Fruit fly (Drosophila melanogaster) whole organism, embryonic: ENCODE data around the gene CG17572.
A peak's percentile ranks its signal among the peaks of the same experiment; 100 is the strongest.

Source experiments
- Awh ChIP-seq: fragments of 200-800 bp; sonication (Bioruptor generic); IDR thresholded peaks from 2 replicates; pipeline ENCODE4, ENCODE4 v1.3.6; 2022; ENCODE audit warnings: missing biosample characterization, missing genetic modification characterization
- CG10274 ChIP-seq: fragments of 200-800 bp; sonication (Bioruptor generic); optimal IDR thresholded peaks from 3 replicates; lab custom pipeline; 2017; ENCODE audit warnings: missing biosample characterization, mild to moderate bottlenecking, missing genetic modification characterization
- CG13624 ChIP-seq: fragments of 200-800 bp; sonication (Bioruptor generic); optimal IDR thresholded peaks from 2 replicates; lab custom pipeline; 2016; ENCODE audit warnings: missing biosample characterization, missing genetic modification characterization
- CG15011 ChIP-seq: fragments of 200-800 bp; sonication (Bioruptor generic); optimal IDR thresholded peaks from 3 replicates; lab custom pipeline; 2018; ENCODE audit warnings: missing biosample characterization, mild to moderate bottlenecking, missing genetic modification characterization
- CG1602 ChIP-seq: fragments of 200-800 bp; sonication (Bioruptor generic); optimal IDR thresholded peaks from 3 replicates; lab custom pipeline; 2016; ENCODE audit warnings: missing biosample characterization, missing genetic modification characterization
- CG2120 ChIP-seq: fragments of 200-800 bp; sonication (Bioruptor generic); optimal IDR thresholded peaks from 3 replicates; lab custom pipeline; 2016; ENCODE audit warnings: missing biosample characterization, missing genetic modification characterization
- CG2202 ChIP-seq: fragments of 200-800 bp; sonication (Bioruptor generic); optimal IDR thresholded peaks from 2 replicates; lab custom pipeline; 2018; ENCODE audit warnings: missing biosample characterization, mild to moderate bottlenecking, missing genetic modification characterization
- CG30020 ChIP-seq: fragments of 200-800 bp; optimal IDR thresholded peaks from 2 replicates; lab custom pipeline; 2019; ENCODE audit warnings: missing biosample characterization, mild to moderate bottlenecking, missing genetic modification characterization, moderate library complexity
- CG3726 ChIP-seq: fragments of 200-800 bp; sonication (Bioruptor generic); IDR thresholded peaks from 3 replicates; pipeline ENCODE4, ENCODE4 v1.3.6; 2022; ENCODE audit warnings: missing biosample characterization, missing genetic modification characterization
- CG3847 ChIP-seq: fragments of 200-800 bp; sonication (Bioruptor generic); IDR thresholded peaks from 2 replicates; pipeline ENCODE4 v1.3.6; 2022; ENCODE audit warnings: missing biosample characterization, missing genetic modification characterization
- CG42726 ChIP-seq: fragments of 200-800 bp; sonication (Bioruptor generic); IDR thresholded peaks from 2 replicates; pipeline ENCODE4 v1.3.6; 2022; ENCODE audit warnings: missing biosample characterization, missing genetic modification characterization; ENCODE audit not compliant: partially characterized antibody
- CG5180 ChIP-seq: fragments of 200-800 bp; sonication (Bioruptor generic); optimal IDR thresholded peaks from 3 replicates; lab custom pipeline; 2017; ENCODE audit warnings: missing biosample characterization, missing genetic modification characterization, mild to moderate bottlenecking, moderate library complexity, missing genetic modification reagents
- CG7357 ChIP-seq: fragments of 200-800 bp; sonication (Bioruptor generic); IDR thresholded peaks from 3 replicates; pipeline ENCODE4 v1.3.6; 2022; ENCODE audit warnings: missing biosample characterization, missing genetic modification characterization
- CG9817 ChIP-seq: fragments of 200-800 bp; sonication (Bioruptor generic); optimal IDR thresholded peaks from 2 replicates; lab custom pipeline; 2018; ENCODE audit warnings: missing biosample characterization, mild to moderate bottlenecking, missing genetic modification characterization, moderate library complexity
- CTCF ChIP-seq: fragments of 200-800 bp; sonication (Bioruptor generic); optimal IDR thresholded peaks from 2 replicates; lab custom pipeline; 2017; ENCODE audit warnings: missing biosample characterization, mild to moderate bottlenecking, missing genetic modification characterization, moderate library complexity
- D ChIP-seq, 2 experiments: fragments of 200-800 bp in 1 of 2; fragments of >200 bp in 1 of 2; sonication (Bioruptor generic) in 1 of 2; optimal IDR thresholded peaks; 2 replicates in 1 of 2; 3 replicates in 1 of 2; lab custom pipeline; 2017; ENCODE audit warnings: mild to moderate bottlenecking in 1 of 2, missing biosample characterization in 1 of 2, missing genetic modification characterization in 1 of 2, missing genetic modification reagents in 1 of 2
- Dek ChIP-seq: fragments of 200-800 bp; sonication (Bioruptor generic); optimal IDR thresholded peaks from 3 replicates; lab custom pipeline; 2019; ENCODE audit warnings: missing biosample characterization, mild to moderate bottlenecking, missing genetic modification characterization, moderate library complexity
- Dll ChIP-seq: fragments of 200-800 bp; sonication (Bioruptor generic); IDR thresholded peaks from 4 replicates; pipeline ENCODE4 v1.3.6; 2022; ENCODE audit warnings: missing biosample characterization, missing genetic modification characterization; ENCODE audit not compliant: partially characterized antibody
- Drgx ChIP-seq: fragments of 200-800 bp; sonication (Bioruptor generic); IDR thresholded peaks from 2 replicates; pipeline ENCODE4 v1.3.6; 2022; ENCODE audit warnings: missing biosample characterization, missing genetic modification characterization
- Hr51 ChIP-seq, 2 experiments: fragments of 200-800 bp; sonication (Bioruptor generic); optimal IDR thresholded peaks; 2 replicates in 1 of 2; 3 replicates in 1 of 2; lab custom pipeline; 2016 to 2018; ENCODE audit warnings: missing biosample characterization in 2 of 2, missing genetic modification characterization in 2 of 2, mild to moderate bottlenecking in 1 of 2, moderate library complexity in 1 of 2
- Hr78 ChIP-seq, 2 experiments: fragments of 200-800 bp in 1 of 2; fragments of >200 bp in 1 of 2; sonication (Bioruptor generic) in 1 of 2; optimal IDR thresholded peaks; 2 replicates each; lab custom pipeline; 2017 to 2019; ENCODE audit warnings: missing biosample characterization in 2 of 2, missing genetic modification characterization in 2 of 2, mild to moderate bottlenecking in 1 of 2, moderate library complexity in 1 of 2
- Hsf ChIP-seq: fragments of 200-800 bp; sonication (Bioruptor generic); optimal IDR thresholded peaks from 3 replicates; lab custom pipeline; 2016; ENCODE audit warnings: missing biosample characterization, missing genetic modification characterization
- Lhr ChIP-seq: fragments of 200-800 bp; sonication (Bioruptor generic); optimal IDR thresholded peaks from 3 replicates; lab custom pipeline; 2017; ENCODE audit warnings: mild to moderate bottlenecking, missing biosample characterization, missing genetic modification reagents, missing genetic modification characterization
- Sox102F ChIP-seq: fragments of 200-800 bp; sonication (Bioruptor generic); optimal IDR thresholded peaks from 2 replicates; lab custom pipeline; 2018; ENCODE audit warnings: missing biosample characterization, mild to moderate bottlenecking, missing genetic modification characterization, moderate library complexity
- ase ChIP-seq: fragments of 200-800 bp; sonication (Bioruptor generic); IDR thresholded peaks from 3 replicates; pipeline ENCODE4 v1.3.6; 2022; ENCODE audit warnings: missing biosample characterization, missing genetic modification characterization
- bab2 ChIP-seq: fragments of 200-800 bp; sonication (Bioruptor generic); optimal IDR thresholded peaks from 2 replicates; lab custom pipeline; 2016; ENCODE audit warnings: missing biosample characterization, missing genetic modification characterization
- bowl ChIP-seq: fragments of 200-800 bp; sonication (Bioruptor generic); IDR thresholded peaks from 2 replicates; pipeline ENCODE4 v1.3.6; 2022; ENCODE audit warnings: missing biosample characterization, missing genetic modification characterization
- cad ChIP-seq: fragments of >200 bp; optimal IDR thresholded peaks from 2 replicates; lab custom pipeline; 2017; ENCODE audit warnings: missing biosample characterization, missing genetic modification characterization
- ci ChIP-seq: fragments of 200-800 bp; sonication (Bioruptor generic); IDR thresholded peaks from 3 replicates; pipeline ENCODE4 v1.3.6; 2022; ENCODE audit warnings: missing biosample characterization, missing genetic modification characterization
- crp ChIP-seq, 2 experiments: fragments of 200-800 bp; sonication (Bioruptor generic); optimal IDR thresholded peaks; 2 replicates in 1 of 2; 3 replicates in 1 of 2; lab custom pipeline; 2017; ENCODE audit warnings: missing biosample characterization in 2 of 2, missing genetic modification characterization in 2 of 2, mild to moderate bottlenecking in 1 of 2, moderate library complexity in 1 of 2
- dan ChIP-seq: fragments of 200-800 bp; sonication (Bioruptor generic); IDR thresholded peaks from 2 replicates; pipeline ENCODE4 v1.3.6; 2022; ENCODE audit warnings: missing biosample characterization, missing genetic modification characterization
- ewg ChIP-seq: fragments of 200-800 bp; sonication (Bioruptor generic); optimal IDR thresholded peaks from 3 replicates; lab custom pipeline; 2017; ENCODE audit warnings: mild to moderate bottlenecking, missing biosample characterization, missing genetic modification reagents, missing genetic modification characterization
- gcm ChIP-seq: fragments of 200-800 bp; sonication (Bioruptor generic); optimal IDR thresholded peaks from 2 replicates; lab custom pipeline; 2019; ENCODE audit warnings: missing biosample characterization, mild to moderate bottlenecking, missing genetic modification characterization, moderate library complexity
- gro ChIP-seq: fragments of 200-800 bp; sonication (Bioruptor generic); optimal IDR thresholded peaks from 2 replicates; lab custom pipeline; 2016; ENCODE audit warnings: missing biosample characterization, missing genetic modification characterization
- hkb ChIP-seq, 2 experiments: fragments of 200-800 bp in 1 of 2; fragments of >200 bp in 1 of 2; sonication (Bioruptor generic) in 1 of 2; IDR thresholded peaks in 1 of 2; optimal IDR thresholded peaks in 1 of 2; 2 replicates each; pipeline versions ENCODE4 v1.3.6 to Lab custom; 2017 to 2022; ENCODE audit warnings: missing biosample characterization in 1 of 2, missing genetic modification characterization in 1 of 2
- kah ChIP-seq: fragments of 200-800 bp; sonication (Bioruptor generic); optimal IDR thresholded peaks from 2 replicates; lab custom pipeline; 2018; ENCODE audit warnings: missing biosample characterization, mild to moderate bottlenecking, missing genetic modification characterization
- oc ChIP-seq: fragments of 200-800 bp; sonication (Bioruptor generic); optimal IDR thresholded peaks from 2 replicates; lab custom pipeline; 2018; ENCODE audit warnings: missing biosample characterization, mild to moderate bottlenecking, missing genetic modification characterization, moderate library complexity
- pb ChIP-seq: fragments of 200-800 bp; sonication (Bioruptor generic); optimal IDR thresholded peaks from 3 replicates; lab custom pipeline; 2016; ENCODE audit warnings: missing biosample characterization, missing genetic modification characterization
- phol ChIP-seq: fragments of 200-800 bp; sonication (Bioruptor generic); optimal IDR thresholded peaks from 3 replicates; lab custom pipeline; 2018; ENCODE audit warnings: missing biosample characterization, mild to moderate bottlenecking, missing genetic modification characterization, moderate library complexity
- pros ChIP-seq: fragments of 200-800 bp; sonication (Bioruptor generic); optimal IDR thresholded peaks from 3 replicates; lab custom pipeline; 2019; ENCODE audit warnings: missing biosample characterization, mild to moderate bottlenecking, missing genetic modification characterization, moderate library complexity
- rib ChIP-seq: fragments of 200-800 bp; sonication (Bioruptor generic); IDR thresholded peaks from 2 replicates; pipeline ENCODE4 v1.3.6; 2022; ENCODE audit warnings: missing biosample characterization, missing genetic modification characterization
- sna ChIP-seq: fragments of 200-800 bp; sonication (Bioruptor generic); IDR thresholded peaks from 2 replicates; pipeline ENCODE4 v1.3.6; 2022; ENCODE audit warnings: missing biosample characterization, missing genetic modification characterization; ENCODE audit not compliant: partially characterized antibody
- ssp ChIP-seq: fragments of 200-800 bp; sonication (Bioruptor generic); IDR thresholded peaks from 2 replicates; pipeline ENCODE4 v1.3.6; 2022; ENCODE audit warnings: missing biosample characterization, missing genetic modification characterization
- stc ChIP-seq: fragments of 200-800 bp; sonication (Bioruptor generic); IDR thresholded peaks from 2 replicates; pipeline ENCODE4 v1.3.6; 2022; ENCODE audit warnings: missing biosample characterization, missing genetic modification characterization
- tin ChIP-seq: fragments of 200-800 bp; sonication (Bioruptor generic); optimal IDR thresholded peaks from 3 replicates; lab custom pipeline; 2016; ENCODE audit warnings: missing biosample characterization, missing genetic modification characterization
- tll ChIP-seq, 2 experiments: fragments of 200-800 bp in 1 of 2; fragments of >200 bp in 1 of 2; sonication (Bioruptor generic) in 1 of 2; optimal IDR thresholded peaks; 2 replicates each; lab custom pipeline; 2017 to 2019; ENCODE audit warnings: missing biosample characterization in 2 of 2, missing genetic modification characterization in 2 of 2, mild to moderate bottlenecking in 1 of 2, moderate library complexity in 1 of 2
- twi ChIP-seq: fragments of 200-800 bp; optimal IDR thresholded peaks from 2 replicates; lab custom pipeline; 2019; ENCODE audit warnings: missing biosample characterization, mild to moderate bottlenecking, missing genetic modification characterization, moderate library complexity
- unc-4 ChIP-seq: fragments of 200-800 bp; sonication (Bioruptor generic); IDR thresholded peaks from 2 replicates; pipeline ENCODE4 v1.3.6; 2022; ENCODE audit warnings: missing biosample characterization, missing genetic modification characterization; ENCODE audit not compliant: partially characterized antibody

Gene CG17572

DNA sequence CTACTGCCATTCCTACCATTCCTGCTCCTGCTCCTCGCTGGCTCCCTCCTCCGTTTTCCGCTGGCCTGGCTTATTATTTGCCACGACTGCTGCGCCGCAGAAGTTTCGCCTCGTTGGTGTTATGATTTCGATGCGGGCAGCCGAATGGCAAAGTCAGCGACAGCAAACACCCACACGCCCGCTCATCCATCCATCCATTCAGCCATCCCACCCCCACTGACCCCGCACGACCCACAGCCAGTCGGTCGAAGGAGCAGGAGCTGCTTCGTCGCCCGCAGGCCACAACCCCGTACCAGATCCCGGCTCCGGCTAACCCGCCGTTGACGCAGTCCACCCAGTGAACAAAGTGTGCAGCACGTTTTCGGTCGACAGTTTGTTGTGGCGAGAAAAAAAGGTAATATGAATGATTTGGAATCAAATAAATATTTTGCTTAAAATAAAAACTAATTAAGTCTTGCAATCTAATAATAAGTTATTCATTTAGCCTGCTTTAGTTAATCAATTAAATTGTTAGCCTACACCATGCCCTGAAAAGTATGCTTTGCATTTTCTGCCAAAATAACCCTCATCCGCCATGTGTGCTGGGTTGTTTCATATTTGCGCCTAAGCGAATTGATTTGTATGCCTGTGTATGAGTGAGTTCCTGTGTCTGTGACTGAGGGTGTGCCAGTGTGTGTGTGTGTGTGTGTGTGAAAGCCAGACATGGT, 47.3 kb downstream of the CG17572 start (continued):
- peak; percentile 38 for TF ChIP-seq gro (GFP tag; lab: Kevin White, UChicago)
- no peak for TF ChIP-seq sna (GFP tag; lab: Robert Waterston, UW)
- TF ChIP-seq CTCF (GFP tag; lab: Kevin White, UChicago): no peak
- TF ChIP-seq kah (GFP tag; lab: Kevin White, UChicago): peak; percentile 28
- TF ChIP-seq Dek (tag; lab: Kevin White, UChicago): peak; percentile 58
- no peak for TF ChIP-seq pb (GFP tag; lab: Kevin White, UChicago)
- TF ChIP-seq tll (GFP tag; optimal IDR thresholded peaks at IDR 0.05; lab: Kevin White, UChicago): no peak
- no peak for TF ChIP-seq unc-4 (GFP tag; lab: Robert Waterston, UW)
- TF ChIP-seq stc (GFP tag; lab: Robert Waterston, UW): peak; percentile 22; the same call in 1 of the 2 replicates
- no peak for TF ChIP-seq Hr78 (GFP tag; optimal IDR thresholded peaks at IDR 0.05; lab: Kevin White, UChicago)
- TF ChIP-seq Hsf: peak; percentile 40
- TF ChIP-seq CG5180 (GFP tag; lab: Kevin White, UChicago): peak; percentile 56
- peak; percentile 27 for TF ChIP-seq CG3847 (GFP tag; lab: Robert Waterston, UW)
- no peak for TF ChIP-seq Lhr (GFP tag; lab: Kevin White, UChicago)
- TF ChIP-seq hkb (optimal IDR thresholded peaks at IDR 0.05; lab: Kevin White, UChicago): no peak
- peak; percentile 49; the same call in 1 of the 2 replicates for TF ChIP-seq hkb (GFP tag; IDR thresholded peaks at IDR 0.05; lab: Robert Waterston, UW)
- TF ChIP-seq crp (GFP tag; optimal IDR thresholded peaks at IDR 0.05; lab: Kevin White, UChicago): no peak
- no peak for TF ChIP-seq tin
- TF ChIP-seq rib: no peak
- TF ChIP-seq Sox102F (GFP tag; lab: Kevin White, UChicago): peak; percentile 55
- no peak for TF ChIP-seq CG1602 (GFP tag; lab: Kevin White, UChicago)
- no peak for TF ChIP-seq CG3726
- peak; percentile 26; the same call in 1 of the 2 replicates for TF ChIP-seq Drgx
- TF ChIP-seq dan (GFP tag; lab: Robert Waterston, UW): no peak
- TF ChIP-seq pros (GFP tag; lab: Kevin White, UChicago): no peak
- peak; percentile 46 for TF ChIP-seq CG15011
- TF ChIP-seq Dll (GFP tag; lab: Robert Waterston, UW): no peak
- TF ChIP-seq phol: peak; percentile 56
- peak; percentile 10 for TF ChIP-seq twi (tag; lab: Kevin White, UChicago)
- no peak for TF ChIP-seq ci (GFP tag; lab: Robert Waterston, UW)
- TF ChIP-seq CG10274 (GFP tag; lab: Kevin White, UChicago): no peak
- no peak for TF ChIP-seq CG42726
- peak; percentile 38 for TF ChIP-seq gcm
- no peak for TF ChIP-seq ssp (GFP tag; lab: Robert Waterston, UW)
- TF ChIP-seq CG30020 (tag; lab: Kevin White, UChicago): no peak
- peak; percentile 73 for TF ChIP-seq CG2120 (GFP tag; lab: Kevin White, UChicago)
- TF ChIP-seq bowl (GFP tag; lab: Robert Waterston, UW): no peak
- no peak for TF ChIP-seq Awh (GFP tag; lab: Robert Waterston, UW)
- TF ChIP-seq cad (GFP tag; lab: Kevin White, UChicago): no peak
- TF ChIP-seq D (optimal IDR thresholded peaks at IDR 0.05; lab: Kevin White, UChicago): no peak
- no peak for TF ChIP-seq D (GFP tag; optimal IDR thresholded peaks at IDR 0.05; lab: Kevin White, UChicago)
- TF ChIP-seq CG9817 (tag; lab: Kevin White, UChicago): peak; percentile 22
- peak; percentile 27 for TF ChIP-seq bab2
- no peak for TF ChIP-seq ase
- no peak for TF ChIP-seq CG2202 (tag; lab: Kevin White, UChicago)
- TF ChIP-seq oc: no peak
- TF ChIP-seq CG7357 (GFP tag; lab: Robert Waterston, UW): peak; percentile 43; the same call in 1 of the 3 replicates
- TF ChIP-seq ewg (GFP tag; lab: Kevin White, UChicago): peak; percentile 25
- TF ChIP-seq Hr51 (GFP tag; optimal IDR thresholded peaks at IDR 0.05; lab: Kevin White, UChicago): peak; percentile 8 to 60
- no peak for TF ChIP-seq CG13624 (GFP tag; lab: Kevin White, UChicago)
